Worm (Caenorhabditis elegans) whole organism, L4 larva: ENCODE measurements around the gene dhs-7.

Experiments
- F26F4.8 ChIP-seq: fragments of 200-800 bp; sonication (Bioruptor generic); conservative IDR thresholded peaks from 2 replicates; pipeline ENCODE4 v1.3.6; 2022; ENCODE audit warnings: missing genetic modification characterization, missing compliant biosample characterization
- T20F7.1 ChIP-seq: fragments of 200-800 bp; sonication (Bioruptor generic); optimal IDR thresholded peaks from 2 replicates; lab custom pipeline; 2018; ENCODE audit warnings: mild to moderate bottlenecking, missing genetic modification characterization, missing compliant biosample characterization
- ZK337.2 ChIP-seq: fragments of 200-800 bp; sonication (Bioruptor generic); IDR thresholded peaks from 2 replicates; pipeline ENCODE4 v1.3.6; 2022; ENCODE audit warnings: missing genetic modification reagents, missing genetic modification characterization, missing compliant biosample characterization
- ZK546.5 ChIP-seq, 2 experiments: sonication (generic microtip); optimal IDR thresholded peaks; 2 replicates each; lab custom pipeline; 2017; ENCODE audit warnings: missing biosample characterization in 2 of 2, missing genetic modification characterization in 2 of 2
- arid-1 ChIP-seq: fragments of 200-800 bp; sonication (Bioruptor generic); conservative IDR thresholded peaks from 2 replicates; pipeline ENCODE4 v1.3.6; 2022; ENCODE audit warnings: missing genetic modification reagents, missing genetic modification characterization, missing compliant biosample characterization
- ceh-62 ChIP-seq: sonication (generic microtip); optimal IDR thresholded peaks from 2 replicates; lab custom pipeline; 2017; ENCODE audit warnings: missing biosample characterization, missing genetic modification characterization
- cey-2 ChIP-seq: sonication (generic microtip); optimal IDR thresholded peaks from 3 replicates; lab custom pipeline; 2017; ENCODE audit warnings: missing genetic modification characterization, mild to moderate bottlenecking, missing compliant biosample characterization, antibody characterized with exemption, borderline replicate concordance; ENCODE audit not compliant: insufficient read depth
- ctbp-1 ChIP-seq: fragments of 200-800 bp; sonication (Bioruptor generic); IDR thresholded peaks from 2 replicates; pipeline ENCODE4 v1.3.6; 2022; ENCODE audit warnings: missing genetic modification reagents, missing genetic modification characterization, missing compliant biosample characterization
- daf-16 ChIP-seq, 3 experiments: sonication (generic microtip); optimal IDR thresholded peaks; 2 replicates each; lab custom pipeline; 2016 to 2017; ENCODE audit warnings: missing genetic modification characterization in 3 of 3, missing genetic modification reagents in 3 of 3, mild to moderate bottlenecking in 2 of 3, missing compliant biosample characterization in 2 of 3, missing biosample characterization in 1 of 3, moderate library complexity in 1 of 3
- dmd-8 ChIP-seq: fragments of 200-800 bp; sonication (Bioruptor generic); IDR thresholded peaks from 2 replicates; pipeline ENCODE4 v1.3.6; 2022; ENCODE audit warnings: missing genetic modification characterization, missing compliant biosample characterization
- dmd-9 ChIP-seq: fragments of 200-800 bp; sonication (Bioruptor generic); IDR thresholded peaks from 2 replicates; pipeline ENCODE4 v1.3.6; 2022; ENCODE audit warnings: missing genetic modification reagents, missing genetic modification characterization, missing compliant biosample characterization
- duxl-1 ChIP-seq: sonication (generic microtip); optimal IDR thresholded peaks from 2 replicates; lab custom pipeline; 2016; ENCODE audit warnings: mild to moderate bottlenecking, missing genetic modification characterization, moderate library complexity, missing compliant biosample characterization; ENCODE audit not compliant: poor library complexity
- dve-1 ChIP-seq: sonication (generic microtip); optimal IDR thresholded peaks from 2 replicates; lab custom pipeline; 2017; ENCODE audit warnings: antibody characterized with exemption, mild to moderate bottlenecking, missing genetic modification characterization, missing compliant biosample characterization; ENCODE audit not compliant: insufficient read depth
- egl-43 ChIP-seq: fragments of 200-800 bp; sonication (Bioruptor generic); IDR thresholded peaks from 2 replicates; pipeline ENCODE4 v1.3.6; 2022; ENCODE audit warnings: missing genetic modification reagents, missing genetic modification characterization, missing compliant biosample characterization
- hif-1 ChIP-seq, 2 experiments: sonication (generic microtip); optimal IDR thresholded peaks; 2 replicates each; lab custom pipeline; 2016 to 2017; ENCODE audit warnings: missing compliant biosample characterization in 2 of 2, missing genetic modification characterization in 2 of 2, missing genetic modification reagents in 2 of 2, missing genotype in 2 of 2, mild to moderate bottlenecking in 1 of 2
- hlh-11 ChIP-seq: fragments of 200-800 bp; sonication (Bioruptor generic); optimal IDR thresholded peaks from 2 replicates; lab custom pipeline; 2018; ENCODE audit warnings: mild to moderate bottlenecking, missing genetic modification characterization, missing compliant biosample characterization
- hlh-30 ChIP-seq: sonication (generic microtip); optimal IDR thresholded peaks from 2 replicates; lab custom pipeline; 2017; ENCODE audit warnings: antibody characterized with exemption, mild to moderate bottlenecking, missing genetic modification characterization, missing compliant biosample characterization; ENCODE audit not compliant: insufficient read depth
- lim-7 ChIP-seq: fragments of 200-800 bp; sonication (Bioruptor generic); IDR thresholded peaks from 2 replicates; pipeline ENCODE4 v1.3.6; 2022; ENCODE audit warnings: missing genetic modification characterization, missing compliant biosample characterization
- lin-15B ChIP-seq: fragments of 150-350 bp; sonication (generic microtip); optimal IDR thresholded peaks from 3 replicates; lab custom pipeline; 2014; ENCODE audit warnings: missing biosample characterization, missing genetic modification characterization
- lin-29 ChIP-seq: fragments of 200-800 bp; sonication (Bioruptor generic); IDR thresholded peaks from 2 replicates; pipeline ENCODE4 v1.3.6; 2022; ENCODE audit warnings: missing genetic modification reagents, missing genetic modification characterization, missing compliant biosample characterization
- lsy-2 ChIP-seq, 2 experiments: fragments of 150-350 bp in 1 of 2; sonication (generic microtip) in 1 of 2; optimal IDR thresholded peaks; 2 replicates each; lab custom pipeline; 2014 to 2017; ENCODE audit warnings: missing biosample characterization in 2 of 2, missing genetic modification characterization in 2 of 2
- mdl-1 ChIP-seq, 2 experiments: fragments of 150-350 bp in 1 of 2; sonication (generic microtip) in 1 of 2; optimal IDR thresholded peaks; 2 replicates each; lab custom pipeline; 2014 to 2017; ENCODE audit warnings: missing biosample characterization in 2 of 2, missing genetic modification characterization in 2 of 2
- mdt-29 ChIP-seq: fragments of 200-800 bp; sonication (Bioruptor generic); IDR thresholded peaks from 2 replicates; pipeline ENCODE4 v1.3.6; 2022; ENCODE audit warnings: missing genetic modification reagents, missing genetic modification characterization, missing compliant biosample characterization
- mes-2 ChIP-seq: sonication (generic microtip); optimal IDR thresholded peaks from 2 replicates; lab custom pipeline; 2016; ENCODE audit warnings: missing genotype, mild to moderate bottlenecking, missing genetic modification characterization, missing compliant biosample characterization; ENCODE audit not compliant: poor library complexity, severe bottlenecking
- mxl-2 ChIP-seq: fragments of 200-800 bp; sonication (Bioruptor generic); conservative IDR thresholded peaks from 2 replicates; pipeline ENCODE4 v1.3.6; 2022; ENCODE audit warnings: missing genetic modification reagents, missing genetic modification characterization, missing compliant biosample characterization
- mxl-3 ChIP-seq: fragments of 200-800 bp; sonication (Bioruptor generic); optimal IDR thresholded peaks from 2 replicates; lab custom pipeline; 2018; ENCODE audit warnings: mild to moderate bottlenecking, missing genetic modification characterization, missing compliant biosample characterization
- nhr-10 ChIP-seq: fragments of 150-350 bp; optimal IDR thresholded peaks from 2 replicates; lab custom pipeline; 2014; ENCODE audit warnings: missing biosample characterization, missing genetic modification characterization
- nhr-11 ChIP-seq: fragments of 150-350 bp; optimal IDR thresholded peaks from 2 replicates; lab custom pipeline; 2014; ENCODE audit warnings: missing biosample characterization, missing genetic modification characterization
- nhr-237 ChIP-seq: sonication (generic microtip); optimal IDR thresholded peaks from 2 replicates; lab custom pipeline; 2017; ENCODE audit warnings: missing biosample characterization, missing genetic modification characterization
- nhr-28 ChIP-seq: fragments of 150-350 bp; optimal IDR thresholded peaks from 2 replicates; lab custom pipeline; 2014; ENCODE audit warnings: missing biosample characterization, missing genetic modification characterization
- nhr-41 ChIP-seq: fragments of 200-800 bp; sonication (Bioruptor generic); IDR thresholded peaks from 2 replicates; pipeline ENCODE4 v1.3.6; 2022; ENCODE audit warnings: missing genetic modification reagents, missing genetic modification characterization, missing compliant biosample characterization
- nhr-42 ChIP-seq: fragments of 200-800 bp; sonication (Bioruptor generic); IDR thresholded peaks from 2 replicates; pipeline ENCODE4 v1.3.6; 2022; ENCODE audit warnings: missing genetic modification characterization, missing compliant biosample characterization
- nhr-48 ChIP-seq: sonication (generic microtip); optimal IDR thresholded peaks from 2 replicates; lab custom pipeline; 2016; ENCODE audit warnings: mild to moderate bottlenecking, missing genetic modification characterization, missing compliant biosample characterization
- nhr-77 ChIP-seq: fragments of 150-350 bp; optimal IDR thresholded peaks from 2 replicates; lab custom pipeline; 2014; ENCODE audit warnings: missing biosample characterization, missing genetic modification characterization
- pha-4 ChIP-seq, 2 experiments: fragments of 150-350 bp in 1 of 2; fragments of 200-800 bp in 1 of 2; sonication (Bioruptor generic) in 1 of 2; IDR thresholded peaks in 1 of 2; optimal IDR thresholded peaks in 1 of 2; 2 replicates each; pipeline versions ENCODE4 v1.3.6 to Lab custom; 2014 to 2022; ENCODE audit warnings: missing genetic modification characterization in 2 of 2, missing genetic modification reagents in 2 of 2, missing biosample characterization in 1 of 2, missing compliant biosample characterization in 1 of 2
- skn-1 ChIP-seq: fragments of 150-350 bp; optimal IDR thresholded peaks from 2 replicates; lab custom pipeline; 2014; ENCODE audit warnings: missing biosample characterization, missing genetic modification characterization
- unc-39 ChIP-seq: sonication (generic microtip); optimal IDR thresholded peaks from 2 replicates; lab custom pipeline; 2017; ENCODE audit warnings: missing biosample characterization, missing genetic modification characterization
- zag-1 ChIP-seq: fragments of 150-350 bp; optimal IDR thresholded peaks from 2 replicates; lab custom pipeline; 2014; ENCODE audit warnings: missing biosample characterization, missing genetic modification characterization
- zfp-2 ChIP-seq: sonication (generic microtip); optimal IDR thresholded peaks from 2 replicates; lab custom pipeline; 2016; ENCODE audit warnings: mild to moderate bottlenecking, missing genetic modification characterization, missing compliant biosample characterization
- ztf-11 ChIP-seq: fragments of 150-350 bp; optimal IDR thresholded peaks from 2 replicates; lab custom pipeline; 2014; ENCODE audit warnings: missing biosample characterization, missing genetic modification characterization

Gene dhs-7

ce11 chrII:7196040-7196439 is 12.2 kb downstream of the dhs-7 start, which contains the start of gene maoc-1:
maoc-1 (plus strand) TSS chrII:7196276.
- TF ChIP-seq T20F7.1 (no peak), ZK546.5 (tag; optimal IDR thresholded peaks at IDR 0.05; lab: Kevin White, UChicago) (no peak), lin-15B (tag; lab: Kevin White, UChicago) (no peak), mdl-1 (tag; optimal IDR thresholded peaks at IDR 0.05; lab: Kevin White, UChicago) (peak in 1 of 2 experiments; percentile 21), mxl-2 (GFP tag; lab: Robert Waterston, UW) (no peak), lin-29 (GFP tag; lab: Robert Waterston, UW) (no peak), cey-2 (tag; lab: Kevin White, UChicago) (no peak), hlh-11 (peak; percentile 33), arid-1 (GFP tag; lab: Robert Waterston, UW) (no peak), skn-1 (tag; lab: Kevin White, UChicago) (no peak), ZK337.2 (GFP tag; lab: Robert Waterston, UW) (no peak), dmd-9 (GFP tag; lab: Robert Waterston, UW) (no peak), nhr-28 (peak; percentile 95), nhr-77 (tag; lab: Kevin White, UChicago) (peak; percentile 37), hlh-30 (no peak), lim-7 (GFP tag; lab: Robert Waterston, UW) (no peak), nhr-41 (no peak), nhr-42 (no peak), hif-1 (tag; optimal IDR thresholded peaks at IDR 0.05; lab: Kevin White, UChicago) (no peak), mdt-29 (GFP tag; lab: Robert Waterston, UW) (no peak), pha-4 (GFP tag; IDR thresholded peaks at IDR 0.05; lab: Robert Waterston, UW) (0 out of 2 replicates have a peak, but pooled peaks have one; percentile 40), pha-4 (tag; optimal IDR thresholded peaks at IDR 0.05; lab: Kevin White, UChicago) (no peak), lsy-2 (tag; optimal IDR thresholded peaks at IDR 0.05; lab: Kevin White, UChicago) (peak in 1 of 2 experiments; percentile 5), mes-2 (tag; lab: Kevin White, UChicago) (peak; percentile 7), zag-1 (tag; lab: Kevin White, UChicago) (no peak), daf-16 (GFP tag; optimal IDR thresholded peaks at IDR 0.05; lab: Kevin White, UChicago) (no peak), daf-16 (tag; optimal IDR thresholded peaks at IDR 0.05; lab: Kevin White, UChicago) (peak; percentile 75), F26F4.8 (no peak), ctbp-1 (GFP tag; lab: Robert Waterston, UW) (no peak), dve-1 (tag; lab: Kevin White, UChicago) (peak; percentile 24), ztf-11 (tag; lab: Kevin White, UChicago) (no peak), nhr-48 (no peak), zfp-2 (tag; lab: Kevin White, UChicago) (no peak), egl-43 (no peak), ceh-62 (no peak), dmd-8 (GFP tag; lab: Robert Waterston, UW) (no peak), nhr-10 (no peak), nhr-11 (no peak), mxl-3 (GFP tag; lab: Kevin White, UChicago) (no peak)

- TF ChIP-seq unc-39 (tag; lab: Kevin White, UChicago), result no peak
- TF ChIP-seq duxl-1, result no peak
- no peak for TF ChIP-seq nhr-237 (tag; lab: Kevin White, UChicago)
- no peak for TF ChIP-seq nhr-42
- TF ChIP-seq, all 104 proteins: peak for 0
Measured at ce11 chrII:7195541-7195940, 12.7 kb downstream of the dhs-7 start, which contains the start of gene acdh-12. acdh-12 (minus strand) TSS chrII:7195641.
